Worm (Caenorhabditis elegans) whole organism, L1 larva: Measurements from ENCODE around the gene F53F8.4.

Experiments used
- C04F5.9 ChIP-seq: sonication (generic microtip); optimal IDR thresholded peaks from 2 replicates; lab custom pipeline; 2016; ENCODE audit warnings: missing genetic modification characterization, missing compliant biosample characterization
- aha-1 ChIP-seq: fragments of 150-350 bp; optimal IDR thresholded peaks from 2 replicates; lab custom pipeline; 2014; ENCODE audit warnings: missing biosample characterization, missing genetic modification characterization
- alr-1 ChIP-seq: fragments of 200-800 bp; sonication (Bioruptor generic); optimal IDR thresholded peaks from 2 replicates; lab custom pipeline; 2018; ENCODE audit warnings: borderline replicate concordance, mild to moderate bottlenecking, missing genetic modification characterization, missing compliant biosample characterization
- aly-2 ChIP-seq: fragments of 150-350 bp; optimal IDR thresholded peaks from 2 replicates; lab custom pipeline; 2014; ENCODE audit warnings: missing biosample characterization, missing genetic modification characterization
- blmp-1 ChIP-seq: fragments of 150-350 bp; optimal IDR thresholded peaks from 2 replicates; lab custom pipeline; 2014; ENCODE audit warnings: missing biosample characterization, missing genetic modification characterization
- ceh-8 ChIP-seq: fragments of 200-800 bp; sonication (Bioruptor generic); optimal IDR thresholded peaks from 2 replicates; lab custom pipeline; 2018; ENCODE audit warnings: mild to moderate bottlenecking, missing genetic modification characterization, moderate library complexity, missing compliant biosample characterization
- dpl-1 ChIP-seq, 3 experiments: fragments of 150-350 bp in 2 of 3; sonication (generic microtip) in 1 of 3; optimal IDR thresholded peaks; 2 replicates each; lab custom pipeline; 2014 to 2017; ENCODE audit warnings: missing biosample characterization in 3 of 3, missing genetic modification characterization in 3 of 3, missing genetic modification reagents in 3 of 3
- efl-1 ChIP-seq, 4 experiments: fragments of 150-350 bp; optimal IDR thresholded peaks in 3 of 4; peaks in 1 of 4; 1 replicate in 1 of 4; 2 replicates in 3 of 4; lab custom pipeline; 2014; ENCODE audit warnings: missing biosample characterization in 2 of 4, missing genetic modification characterization in 2 of 4, missing genetic modification reagents in 2 of 4
- elt-2 ChIP-seq: sonication (generic microtip); optimal IDR thresholded peaks from 2 replicates; lab custom pipeline; 2016; ENCODE audit warnings: missing genetic modification characterization, mild to moderate bottlenecking, inconsistent platforms, missing compliant biosample characterization, missing genetic modification reagents
- elt-3 ChIP-seq, 6 experiments: fragments of 150-350 bp in 1 of 6; sonication (generic microtip); optimal IDR thresholded peaks; 2 replicates each; lab custom pipeline; 2017 to 2018; ENCODE audit warnings: missing biosample characterization in 6 of 6, missing genetic modification characterization in 6 of 6, inconsistent platforms in 1 of 6
- fkh-8 ChIP-seq: sonication (generic microtip); optimal IDR thresholded peaks from 2 replicates; lab custom pipeline; 2016; ENCODE audit warnings: mild to moderate bottlenecking, missing genetic modification characterization, missing compliant biosample characterization
- hlh-4 ChIP-seq: sonication (generic microtip); optimal IDR thresholded peaks from 2 replicates; lab custom pipeline; 2016; ENCODE audit warnings: mild to moderate bottlenecking, missing genetic modification characterization, missing compliant biosample characterization
- irx-1 ChIP-seq: sonication (generic microtip); optimal IDR thresholded peaks from 2 replicates; lab custom pipeline; 2016; ENCODE audit warnings: missing genetic modification characterization, missing compliant biosample characterization
- isw-1 ChIP-seq: fragments of 200-800 bp; sonication (Bioruptor generic); IDR thresholded peaks from 2 replicates; pipeline ENCODE4 v1.3.6; 2022; ENCODE audit warnings: missing genetic modification characterization, missing compliant biosample characterization
- lin-13 ChIP-seq: fragments of 150-350 bp; optimal IDR thresholded peaks from 2 replicates; lab custom pipeline; 2014; ENCODE audit warnings: missing biosample characterization, missing genetic modification reagents, missing genetic modification characterization
- lin-14 ChIP-seq: fragments of 200-800 bp; sonication (Bioruptor generic); optimal IDR thresholded peaks from 2 replicates; lab custom pipeline; 2018; ENCODE audit warnings: mild to moderate bottlenecking, missing genetic modification characterization, moderate library complexity, missing compliant biosample characterization
- lin-15B ChIP-seq: fragments of 150-350 bp; sonication (generic microtip); optimal IDR thresholded peaks from 3 replicates; lab custom pipeline; 2014; ENCODE audit warnings: missing biosample characterization, missing genetic modification characterization
- lin-35 ChIP-seq, 2 experiments: fragments of 150-350 bp; optimal IDR thresholded peaks; 2 replicates each; lab custom pipeline; 2014; ENCODE audit warnings: missing biosample characterization in 2 of 2, missing genetic modification characterization in 2 of 2, missing genetic modification reagents in 2 of 2
- lsy-2 ChIP-seq, 2 experiments: fragments of 150-350 bp; optimal IDR thresholded peaks; 2 replicates each; lab custom pipeline; 2014; ENCODE audit warnings: missing biosample characterization in 2 of 2, missing genetic modification characterization in 2 of 2
- mab-9 ChIP-seq: fragments of 200-800 bp; sonication (Bioruptor generic); IDR thresholded peaks from 2 replicates; pipeline ENCODE4 v1.3.6; 2022; ENCODE audit warnings: missing genetic modification reagents, missing genetic modification characterization, missing compliant biosample characterization
- mdl-1 ChIP-seq, 2 experiments: fragments of 150-350 bp; optimal IDR thresholded peaks; 2 replicates each; lab custom pipeline; 2014 to 2017; ENCODE audit warnings: missing biosample characterization in 2 of 2, missing genetic modification characterization in 2 of 2, inconsistent platforms in 1 of 2
- mef-2 ChIP-seq: fragments of 150-350 bp; optimal IDR thresholded peaks from 2 replicates; lab custom pipeline; 2014; ENCODE audit warnings: missing biosample characterization, missing genetic modification characterization
- mep-1 ChIP-seq: fragments of 150-350 bp; optimal IDR thresholded peaks from 2 replicates; lab custom pipeline; 2014; ENCODE audit warnings: missing biosample characterization, missing genetic modification characterization
- nhr-19 ChIP-seq: fragments of 200-800 bp; sonication (Bioruptor generic); conservative IDR thresholded peaks from 2 replicates; pipeline ENCODE4 v1.3.6; 2022; ENCODE audit warnings: missing genetic modification characterization, missing compliant biosample characterization
- nhr-20 ChIP-seq: sonication (generic microtip); optimal IDR thresholded peaks from 2 replicates; lab custom pipeline; 2016; ENCODE audit warnings: mild to moderate bottlenecking, missing genetic modification characterization, missing compliant biosample characterization
- nhr-28 ChIP-seq: fragments of 150-350 bp; optimal IDR thresholded peaks from 2 replicates; lab custom pipeline; 2014; ENCODE audit warnings: missing biosample characterization, missing genetic modification characterization
- nhr-47 ChIP-seq: sonication (generic microtip); optimal IDR thresholded peaks from 2 replicates; lab custom pipeline; 2016; ENCODE audit warnings: mild to moderate bottlenecking, missing genetic modification characterization, moderate library complexity, missing compliant biosample characterization
- nhr-71 ChIP-seq: sonication (generic microtip); optimal IDR thresholded peaks from 2 replicates; lab custom pipeline; 2016; ENCODE audit warnings: mild to moderate bottlenecking, missing genetic modification characterization, moderate library complexity, missing compliant biosample characterization
- nhr-76 ChIP-seq: sonication (generic microtip); optimal IDR thresholded peaks from 2 replicates; lab custom pipeline; 2017; ENCODE audit warnings: missing biosample characterization, missing genetic modification characterization
- nhr-85 ChIP-seq: sonication (generic microtip); peaks from one replicate; lab custom pipeline; 2016; ENCODE audit warnings: missing genetic modification characterization, inconsistent platforms, missing compliant biosample characterization
- nhr-90 ChIP-seq: sonication (generic microtip); optimal IDR thresholded peaks from 2 replicates; lab custom pipeline; 2016; ENCODE audit warnings: mild to moderate bottlenecking, missing genetic modification characterization, missing compliant biosample characterization; ENCODE audit not compliant: poor library complexity
- pqm-1 ChIP-seq: sonication (generic microtip); optimal IDR thresholded peaks from 3 replicates; lab custom pipeline; 2017; ENCODE audit warnings: missing biosample characterization, missing genetic modification characterization
- rnt-1 ChIP-seq: sonication (generic microtip); optimal IDR thresholded peaks from 2 replicates; lab custom pipeline; 2016; ENCODE audit warnings: mild to moderate bottlenecking, missing genetic modification characterization, moderate library complexity, missing compliant biosample characterization
- skn-1 ChIP-seq: fragments of 150-350 bp; optimal IDR thresholded peaks from 2 replicates; lab custom pipeline; 2014; ENCODE audit warnings: missing biosample characterization, missing genetic modification characterization
- snpc-4 ChIP-seq: fragments of 150-350 bp; optimal IDR thresholded peaks from 2 replicates; lab custom pipeline; 2014; ENCODE audit warnings: missing biosample characterization, missing genetic modification characterization
- sptf-1 ChIP-seq: fragments of 150-350 bp; optimal IDR thresholded peaks from 2 replicates; lab custom pipeline; 2014; ENCODE audit warnings: missing biosample characterization, missing genetic modification characterization
- sup-37 ChIP-seq: fragments of 200-800 bp; sonication (Bioruptor generic); optimal IDR thresholded peaks from 2 replicates; lab custom pipeline; 2018; ENCODE audit warnings: mild to moderate bottlenecking, missing genetic modification characterization, missing compliant biosample characterization
- swsn-7 ChIP-seq: sonication (generic microtip); optimal IDR thresholded peaks from 2 replicates; lab custom pipeline; 2016; ENCODE audit warnings: missing genetic modification characterization, missing compliant biosample characterization
- tbx-2 ChIP-seq: sonication (generic microtip); optimal IDR thresholded peaks from 2 replicates; lab custom pipeline; 2016; ENCODE audit warnings: missing genetic modification characterization, missing compliant biosample characterization
- unc-130 ChIP-seq: fragments of 150-350 bp; optimal IDR thresholded peaks from 2 replicates; lab custom pipeline; 2017; ENCODE audit warnings: missing biosample characterization, missing genetic modification characterization, inconsistent platforms
- unc-30 ChIP-seq: sonication (generic microtip); optimal IDR thresholded peaks from 2 replicates; lab custom pipeline; 2017; ENCODE audit warnings: missing biosample characterization, missing genetic modification characterization
- unc-86 ChIP-seq: sonication (generic microtip); optimal IDR thresholded peaks from 2 replicates; lab custom pipeline; 2016; ENCODE audit warnings: missing genetic modification characterization, missing compliant biosample characterization
- xbp-1 ChIP-seq: sonication (generic microtip); optimal IDR thresholded peaks from 2 replicates; lab custom pipeline; 2016; ENCODE audit warnings: missing genetic modification characterization, missing compliant biosample characterization
- zip-4 ChIP-seq: fragments of 200-800 bp; sonication (Bioruptor generic); optimal IDR thresholded peaks from 2 replicates; lab custom pipeline; 2018; ENCODE audit warnings: mild to moderate bottlenecking, missing genetic modification characterization, moderate library complexity, missing compliant biosample characterization
- ztf-11 ChIP-seq, 2 experiments: sonication (generic microtip); optimal IDR thresholded peaks; 2 replicates each; lab custom pipeline; 2016 to 2017; ENCODE audit warnings: missing genetic modification characterization in 2 of 2, missing biosample characterization in 1 of 2, missing compliant biosample characterization in 1 of 2
- ztf-4 ChIP-seq: fragments of 150-350 bp; optimal IDR thresholded peaks from 2 replicates; lab custom pipeline; 2014; ENCODE audit warnings: missing biosample characterization, missing genetic modification characterization

The F53F8.4 gene

ce11 chrV:20712318-20712993 lies 21.0 kb upstream of the F53F8.4 start:
- peak; percentile 40 for TF ChIP-seq aha-1 (tag; lab: Kevin White, UChicago)
- no peak for TF ChIP-seq ztf-11 (tag; optimal IDR thresholded peaks at IDR 0.05; lab: Kevin White, UChicago)
- TF ChIP-seq nhr-20 (tag; lab: Kevin White, UChicago) = peak; percentile 87
- TF ChIP-seq nhr-85 = peak; percentile 65
- no peak for TF ChIP-seq mef-2 (tag; lab: Kevin White, UChicago)
- TF ChIP-seq lsy-2 (tag; optimal IDR thresholded peaks at IDR 0.05; lab: Kevin White, UChicago) = peak in 1 of 2 experiments; percentile 23
- no peak for TF ChIP-seq zip-4
- TF ChIP-seq elt-2 (tag; lab: Kevin White, UChicago) = peak; percentile 94
- TF ChIP-seq irx-1 (tag; lab: Kevin White, UChicago) = peak; percentile 18
- TF ChIP-seq unc-130 (tag; lab: Kevin White, UChicago) = peak; percentile 9
- no peak for TF ChIP-seq mab-9
- peak in 1 of 2 experiments; percentile 93 for TF ChIP-seq mdl-1 (tag; optimal IDR thresholded peaks at IDR 0.05; lab: Kevin White, UChicago)
- TF ChIP-seq unc-86 (tag; lab: Kevin White, UChicago) = no peak
- peak in 2 of 6 experiments; percentile 71 to 77 for TF ChIP-seq elt-3 (tag; optimal IDR thresholded peaks at IDR 0.05; lab: Kevin White, UChicago)
- TF ChIP-seq nhr-28 = no peak
- peak; percentile 20 for TF ChIP-seq tbx-2 (tag; lab: Kevin White, UChicago)
- TF ChIP-seq C04F5.9 (tag; lab: Kevin White, UChicago) = peak; percentile 10
- peak in 1 of 3 experiments; percentile 1 for TF ChIP-seq dpl-1 (GFP tag; optimal IDR thresholded peaks at IDR 0.05; lab: Kevin White, UChicago)
- no peak for TF ChIP-seq ztf-4 (tag; lab: Kevin White, UChicago)
- peak in 1 of 2 experiments; percentile 78 for TF ChIP-seq lin-35 (GFP tag; optimal IDR thresholded peaks at IDR 0.05; lab: Kevin White, UChicago)
- TF ChIP-seq nhr-90 (tag; lab: Kevin White, UChicago) = peak; percentile 54
- peak; percentile 37 for TF ChIP-seq nhr-71 (tag; lab: Kevin White, UChicago)
- TF ChIP-seq blmp-1 (tag; lab: Kevin White, UChicago) = peak; percentile 50
- TF ChIP-seq nhr-19 (GFP tag; lab: Robert Waterston, UW) = peak; percentile 66
- peak in 1 of 2 experiments; percentile 3 for TF ChIP-seq efl-1 (optimal IDR thresholded peaks at IDR 0.05; lab: Kevin White, UChicago)
- TF ChIP-seq efl-1 (GFP tag; optimal IDR thresholded peaks at IDR 0.05 in 1 of 2; lab: Kevin White, UChicago) = peak in 1 of 2 experiments; percentile 92
- TF ChIP-seq, all 84 proteins: peak for 18

- TF ChIP-seq mep-1 (tag; lab: Kevin White, UChicago) (peak; percentile 58), aly-2 (peak; percentile 4), nhr-28 (no peak), alr-1 (tag; lab: Kevin White, UChicago) (no peak), nhr-47 (tag; lab: Kevin White, UChicago) (peak; percentile 32), swsn-7 (peak; percentile 54), pqm-1 (no peak), lin-13 (GFP tag; lab: Kevin White, UChicago) (peak; percentile 37), lin-15B (tag; lab: Kevin White, UChicago) (no peak), tbx-2 (tag; lab: Kevin White, UChicago) (peak; percentile 34), mef-2 (tag; lab: Kevin White, UChicago) (peak; percentile 31), isw-1 (GFP tag; lab: Robert Waterston, UW) (no peak), lsy-2 (tag; optimal IDR thresholded peaks at IDR 0.05; lab: Kevin White, UChicago) (peak; percentile 16 to 64), rnt-1 (tag; lab: Kevin White, UChicago) (peak; percentile 66), snpc-4 (tag; lab: Kevin White, UChicago) (no peak), aha-1 (tag; lab: Kevin White, UChicago) (no peak), nhr-20 (tag; lab: Kevin White, UChicago) (peak; percentile 30), mdl-1 (tag; optimal IDR thresholded peaks at IDR 0.05; lab: Kevin White, UChicago) (peak in 1 of 2 experiments; percentile 49), nhr-85 (peak; percentile 24), nhr-76 (tag; lab: Kevin White, UChicago) (no peak), skn-1 (tag; lab: Kevin White, UChicago) (peak; percentile 44), nhr-71 (tag; lab: Kevin White, UChicago) (peak; percentile 78), fkh-8 (tag; lab: Kevin White, UChicago) (no peak), lin-14 (GFP tag; lab: Kevin White, UChicago) (peak; percentile 72), efl-1 (optimal IDR thresholded peaks at IDR 0.05; lab: Kevin White, UChicago) (peak in 1 of 2 experiments; percentile 17), efl-1 (GFP tag; optimal IDR thresholded peaks at IDR 0.05 in 1 of 2; lab: Kevin White, UChicago) (peak in 1 of 2 experiments; percentile 80), blmp-1 (tag; lab: Kevin White, UChicago) (peak; percentile 1), ceh-8 (GFP tag; lab: Kevin White, UChicago) (no peak), sptf-1 (tag; lab: Kevin White, UChicago) (no peak), xbp-1 (tag; lab: Kevin White, UChicago) (peak; percentile 20), lin-35 (GFP tag; optimal IDR thresholded peaks at IDR 0.05; lab: Kevin White, UChicago) (peak in 1 of 2 experiments; percentile 20), dpl-1 (GFP tag; optimal IDR thresholded peaks at IDR 0.05; lab: Kevin White, UChicago) (peak in 2 of 3 experiments; percentile 2 to 4), nhr-90 (tag; lab: Kevin White, UChicago) (no peak), irx-1 (tag; lab: Kevin White, UChicago) (peak; percentile 28), unc-30 (tag; lab: Kevin White, UChicago) (no peak), sup-37 (GFP tag; lab: Kevin White, UChicago) (no peak), hlh-4 (tag; lab: Kevin White, UChicago) (no peak)
Measured at ce11 chrV:20711733-20712132, 20.2 kb upstream of the F53F8.4 start.
